Worm (Caenorhabditis elegans) whole organism, L1 larva: Measurements from ENCODE around the gene T24C2.5.
A peak's percentile ranks its signal among the peaks of the same experiment; 100 is the strongest.

Experiments
- C04F5.9 ChIP-seq: sonication (generic microtip); optimal IDR thresholded peaks from 2 replicates; lab custom pipeline; 2016; ENCODE audit warnings: missing genetic modification characterization, missing compliant biosample characterization
- C16A3.4 ChIP-seq: fragments of 150-350 bp; optimal IDR thresholded peaks from 2 replicates; lab custom pipeline; 2014; ENCODE audit warnings: missing biosample characterization, missing genetic modification characterization
- C34B4.2 ChIP-seq: sonication (generic microtip); optimal IDR thresholded peaks from 2 replicates; lab custom pipeline; 2017; ENCODE audit warnings: mild to moderate bottlenecking, missing genetic modification characterization, missing compliant biosample characterization
- Y116A8C.19 ChIP-seq: sonication (generic microtip); optimal IDR thresholded peaks from 2 replicates; lab custom pipeline; 2016; ENCODE audit warnings: missing compliant biosample characterization, missing genetic modification characterization, borderline replicate concordance
- aha-1 ChIP-seq: fragments of 150-350 bp; optimal IDR thresholded peaks from 2 replicates; lab custom pipeline; 2014; ENCODE audit warnings: missing biosample characterization, missing genetic modification characterization
- alr-1 ChIP-seq: fragments of 200-800 bp; sonication (Bioruptor generic); optimal IDR thresholded peaks from 2 replicates; lab custom pipeline; 2018; ENCODE audit warnings: borderline replicate concordance, mild to moderate bottlenecking, missing genetic modification characterization, missing compliant biosample characterization
- blmp-1 ChIP-seq: fragments of 150-350 bp; optimal IDR thresholded peaks from 2 replicates; lab custom pipeline; 2014; ENCODE audit warnings: missing biosample characterization, missing genetic modification characterization
- ceh-82 ChIP-seq, 3 experiments: fragments of 150-350 bp in 1 of 3; sonication (generic microtip) in 2 of 3; optimal IDR thresholded peaks; 2 replicates each; lab custom pipeline; 2014 to 2017; ENCODE audit warnings: missing biosample characterization in 3 of 3, missing genetic modification characterization in 3 of 3
- ceh-88 ChIP-seq: fragments of 200-800 bp; sonication (Bioruptor generic); IDR thresholded peaks from 2 replicates; pipeline ENCODE4 v1.3.6; 2022; ENCODE audit warnings: missing genetic modification characterization, missing compliant biosample characterization
- ces-1 ChIP-seq: fragments of 150-350 bp; optimal IDR thresholded peaks from 2 replicates; lab custom pipeline; 2014; ENCODE audit warnings: missing biosample characterization, missing genetic modification reagents, missing genetic modification characterization
- efl-3 ChIP-seq: fragments of 200-800 bp; sonication (Bioruptor generic); optimal IDR thresholded peaks from 2 replicates; lab custom pipeline; 2018; ENCODE audit warnings: mild to moderate bottlenecking, missing genetic modification characterization, missing compliant biosample characterization
- elt-2 ChIP-seq: sonication (generic microtip); optimal IDR thresholded peaks from 2 replicates; lab custom pipeline; 2016; ENCODE audit warnings: missing genetic modification characterization, mild to moderate bottlenecking, inconsistent platforms, missing compliant biosample characterization, missing genetic modification reagents
- elt-3 ChIP-seq, 6 experiments: fragments of 150-350 bp in 1 of 6; sonication (generic microtip); optimal IDR thresholded peaks; 2 replicates each; lab custom pipeline; 2017 to 2018; ENCODE audit warnings: missing biosample characterization in 6 of 6, missing genetic modification characterization in 6 of 6, inconsistent platforms in 1 of 6
- ets-5 ChIP-seq: fragments of 200-800 bp; sonication (Bioruptor generic); IDR thresholded peaks from 2 replicates; pipeline ENCODE4 v1.3.6; 2022; ENCODE audit warnings: missing genetic modification characterization, missing compliant biosample characterization
- fkh-10 ChIP-seq: sonication (generic microtip); optimal IDR thresholded peaks from 2 replicates; lab custom pipeline; 2017; ENCODE audit warnings: missing biosample characterization, missing genetic modification reagents, missing genetic modification characterization
- fkh-8 ChIP-seq: sonication (generic microtip); optimal IDR thresholded peaks from 2 replicates; lab custom pipeline; 2016; ENCODE audit warnings: mild to moderate bottlenecking, missing genetic modification characterization, missing compliant biosample characterization
- fos-1 ChIP-seq: fragments of 150-350 bp; optimal IDR thresholded peaks from 2 replicates; lab custom pipeline; 2014; ENCODE audit warnings: missing biosample characterization, missing genetic modification characterization
- grh-1 ChIP-seq: fragments of 200-800 bp; sonication (Bioruptor generic); IDR thresholded peaks from 2 replicates; pipeline ENCODE4 v1.3.6; 2022; ENCODE audit warnings: missing genetic modification reagents, missing genetic modification characterization, missing compliant biosample characterization
- hpl-2 ChIP-seq: fragments of 150-350 bp; optimal IDR thresholded peaks from 2 replicates; lab custom pipeline; 2014; ENCODE audit warnings: missing biosample characterization, missing genetic modification reagents, missing genetic modification characterization
- irx-1 ChIP-seq: sonication (generic microtip); optimal IDR thresholded peaks from 2 replicates; lab custom pipeline; 2016; ENCODE audit warnings: missing genetic modification characterization, missing compliant biosample characterization
- lin-35 ChIP-seq, 2 experiments: fragments of 150-350 bp; optimal IDR thresholded peaks; 2 replicates each; lab custom pipeline; 2014; ENCODE audit warnings: missing biosample characterization in 2 of 2, missing genetic modification characterization in 2 of 2, missing genetic modification reagents in 2 of 2
- lsy-2 ChIP-seq, 2 experiments: fragments of 150-350 bp; optimal IDR thresholded peaks; 2 replicates each; lab custom pipeline; 2014; ENCODE audit warnings: missing biosample characterization in 2 of 2, missing genetic modification characterization in 2 of 2
- mdl-1 ChIP-seq, 2 experiments: fragments of 150-350 bp; optimal IDR thresholded peaks; 2 replicates each; lab custom pipeline; 2014 to 2017; ENCODE audit warnings: missing biosample characterization in 2 of 2, missing genetic modification characterization in 2 of 2, inconsistent platforms in 1 of 2
- nhr-12 ChIP-seq: sonication (generic microtip); optimal IDR thresholded peaks from 2 replicates; lab custom pipeline; 2017; ENCODE audit warnings: missing biosample characterization, missing genetic modification characterization
- nhr-20 ChIP-seq: sonication (generic microtip); optimal IDR thresholded peaks from 2 replicates; lab custom pipeline; 2016; ENCODE audit warnings: mild to moderate bottlenecking, missing genetic modification characterization, missing compliant biosample characterization
- nhr-28 ChIP-seq: fragments of 150-350 bp; optimal IDR thresholded peaks from 2 replicates; lab custom pipeline; 2014; ENCODE audit warnings: missing biosample characterization, missing genetic modification characterization
- nhr-71 ChIP-seq: sonication (generic microtip); optimal IDR thresholded peaks from 2 replicates; lab custom pipeline; 2016; ENCODE audit warnings: mild to moderate bottlenecking, missing genetic modification characterization, moderate library complexity, missing compliant biosample characterization
- nhr-76 ChIP-seq: sonication (generic microtip); optimal IDR thresholded peaks from 2 replicates; lab custom pipeline; 2017; ENCODE audit warnings: missing biosample characterization, missing genetic modification characterization
- nhr-84 ChIP-seq: sonication (generic microtip); optimal IDR thresholded peaks from 2 replicates; lab custom pipeline; 2017; ENCODE audit warnings: missing biosample characterization, missing genetic modification characterization
- nhr-85 ChIP-seq: sonication (generic microtip); peaks from one replicate; lab custom pipeline; 2016; ENCODE audit warnings: missing genetic modification characterization, inconsistent platforms, missing compliant biosample characterization
- nhr-90 ChIP-seq: sonication (generic microtip); optimal IDR thresholded peaks from 2 replicates; lab custom pipeline; 2016; ENCODE audit warnings: mild to moderate bottlenecking, missing genetic modification characterization, missing compliant biosample characterization; ENCODE audit not compliant: poor library complexity
- pax-3 ChIP-seq: fragments of 200-800 bp; sonication (Bioruptor generic); optimal IDR thresholded peaks from 2 replicates; lab custom pipeline; 2018; ENCODE audit warnings: mild to moderate bottlenecking, missing genetic modification characterization, moderate library complexity, missing compliant biosample characterization
- rnt-1 ChIP-seq: sonication (generic microtip); optimal IDR thresholded peaks from 2 replicates; lab custom pipeline; 2016; ENCODE audit warnings: mild to moderate bottlenecking, missing genetic modification characterization, moderate library complexity, missing compliant biosample characterization
- skn-1 ChIP-seq: fragments of 150-350 bp; optimal IDR thresholded peaks from 2 replicates; lab custom pipeline; 2014; ENCODE audit warnings: missing biosample characterization, missing genetic modification characterization
- snpc-4 ChIP-seq: fragments of 150-350 bp; optimal IDR thresholded peaks from 2 replicates; lab custom pipeline; 2014; ENCODE audit warnings: missing biosample characterization, missing genetic modification characterization
- unc-30 ChIP-seq: sonication (generic microtip); optimal IDR thresholded peaks from 2 replicates; lab custom pipeline; 2017; ENCODE audit warnings: missing biosample characterization, missing genetic modification characterization
- unc-98 ChIP-seq: fragments of 200-800 bp; sonication (Bioruptor generic); IDR thresholded peaks from 2 replicates; pipeline ENCODE4 v1.3.6; 2022; ENCODE audit warnings: missing genetic modification characterization, missing compliant biosample characterization
- xbp-1 ChIP-seq: sonication (generic microtip); optimal IDR thresholded peaks from 2 replicates; lab custom pipeline; 2016; ENCODE audit warnings: missing genetic modification characterization, missing compliant biosample characterization
- zag-1 ChIP-seq: fragments of 150-350 bp; optimal IDR thresholded peaks from 2 replicates; lab custom pipeline; 2014; ENCODE audit warnings: missing biosample characterization, missing genetic modification characterization
- ztf-11 ChIP-seq, 2 experiments: sonication (generic microtip); optimal IDR thresholded peaks; 2 replicates each; lab custom pipeline; 2016 to 2017; ENCODE audit warnings: missing genetic modification characterization in 2 of 2, missing biosample characterization in 1 of 2, missing compliant biosample characterization in 1 of 2

The T24C2.5 gene

ce11 chrX:14562286-14563086 is 28.3 kb downstream of the T24C2.5 start (continued):
- no peak for TF ChIP-seq nhr-90 (tag; lab: Kevin White, UChicago)
- TF ChIP-seq ceh-82 (tag; optimal IDR thresholded peaks at IDR 0.05; lab: Kevin White, UChicago): no peak
- TF ChIP-seq lin-35 (GFP tag; optimal IDR thresholded peaks at IDR 0.05; lab: Kevin White, UChicago): no peak
- TF ChIP-seq unc-30 (tag; lab: Kevin White, UChicago): no peak
- peak in 2 of 6 experiments; percentile 6 to 35 for TF ChIP-seq elt-3 (tag; optimal IDR thresholded peaks at IDR 0.05; lab: Kevin White, UChicago)
- TF ChIP-seq hpl-2 (GFP tag; lab: Kevin White, UChicago): no peak
- no peak for TF ChIP-seq mdl-1 (tag; optimal IDR thresholded peaks at IDR 0.05; lab: Kevin White, UChicago)
- TF ChIP-seq nhr-76 (tag; lab: Kevin White, UChicago): no peak
- TF ChIP-seq skn-1 (tag; lab: Kevin White, UChicago): no peak
- TF ChIP-seq irx-1: peak; percentile 39
- no peak for TF ChIP-seq grh-1 (GFP tag; lab: Robert Waterston, UW)
- no peak for TF ChIP-seq ztf-11 (tag; optimal IDR thresholded peaks at IDR 0.05; lab: Kevin White, UChicago)
- peak; percentile 73 for TF ChIP-seq blmp-1 (tag; lab: Kevin White, UChicago)
- peak; percentile 99 for TF ChIP-seq fkh-8
- no peak for TF ChIP-seq aha-1
- peak; percentile 60 for TF ChIP-seq xbp-1 (tag; lab: Kevin White, UChicago)
- peak; percentile 75 for TF ChIP-seq fkh-10 (GFP tag; lab: Kevin White, UChicago)
- TF ChIP-seq fos-1: peak; percentile 8
- TF ChIP-seq ets-5 (GFP tag; lab: Robert Waterston, UW): no peak
- TF ChIP-seq alr-1 (tag; lab: Kevin White, UChicago): no peak
- no peak for TF ChIP-seq ceh-88 (GFP tag; lab: Robert Waterston, UW)
- no peak for TF ChIP-seq C16A3.4 (tag; lab: Kevin White, UChicago)
- no peak for TF ChIP-seq C04F5.9 (tag; lab: Kevin White, UChicago)
- no peak for TF ChIP-seq unc-98 (GFP tag; lab: Robert Waterston, UW)
- no peak for TF ChIP-seq nhr-84 (tag; lab: Kevin White, UChicago)
- TF ChIP-seq ces-1 (GFP tag; lab: Kevin White, UChicago): no peak
- TF ChIP-seq Y116A8C.19 (tag; lab: Kevin White, UChicago): no peak
- TF ChIP-seq C34B4.2 (tag; lab: Kevin White, UChicago): no peak
- peak; percentile 70 for TF ChIP-seq nhr-20 (tag; lab: Kevin White, UChicago)
- no peak for TF ChIP-seq efl-3 (GFP tag; lab: Kevin White, UChicago)
- no peak for TF ChIP-seq zag-1 (tag; lab: Kevin White, UChicago)
- no peak for TF ChIP-seq snpc-4 (tag; lab: Kevin White, UChicago)
- TF ChIP-seq rnt-1: peak; percentile 23
- TF ChIP-seq, all 84 proteins: peak for 32

DNA sequence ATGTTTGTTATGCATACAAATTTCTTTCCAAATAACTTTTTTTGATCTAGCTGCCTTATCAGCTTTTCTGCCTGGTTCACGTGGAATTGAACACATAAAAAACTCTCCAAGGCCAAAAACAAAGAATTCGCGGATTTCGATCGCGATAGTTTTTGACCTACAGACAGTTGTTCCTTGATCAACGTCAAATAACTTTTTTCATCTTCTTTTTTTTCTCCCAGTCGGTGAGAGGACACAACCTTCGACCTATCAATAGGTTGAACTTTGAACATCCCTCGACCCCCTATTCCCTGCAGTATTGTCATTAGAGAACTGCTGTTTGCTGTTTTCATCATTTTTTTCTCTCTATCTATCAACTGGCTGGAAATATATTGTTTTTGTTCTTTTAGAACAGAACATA is 29.6 kb downstream of the T24C2.5 start:
- TF ChIP-seq nhr-71 (tag; lab: Kevin White, UChicago): peak; percentile 4
- peak; percentile 67 for TF ChIP-seq blmp-1 (tag; lab: Kevin White, UChicago)
- no peak for TF ChIP-seq hpl-2 (GFP tag; lab: Kevin White, UChicago)
- no peak for TF ChIP-seq lsy-2 (tag; optimal IDR thresholded peaks at IDR 0.05; lab: Kevin White, UChicago)
- TF ChIP-seq nhr-85: peak; percentile 68
- TF ChIP-seq nhr-28 (tag; lab: Kevin White, UChicago): no peak
- no peak for TF ChIP-seq nhr-76 (tag; lab: Kevin White, UChicago)
- TF ChIP-seq nhr-12 (tag; lab: Kevin White, UChicago): no peak
- TF ChIP-seq pax-3 (tag; lab: Kevin White, UChicago): no peak
- TF ChIP-seq elt-2 (tag; lab: Kevin White, UChicago): no peak
- TF ChIP-seq, all 84 proteins: peak for 3
